Fruit fly (Drosophila melanogaster) whole organism, pupa: ENCODE results near the gene CG13722.

Source experiments
- CG12605 ChIP-seq: fragments of 200-800 bp; sonication (Bioruptor generic); IDR thresholded peaks from 2 replicates; pipeline ENCODE4 v1.3.6; 2022; ENCODE audit warnings: missing biosample characterization, missing genetic modification characterization
- CG13204 ChIP-seq: fragments of 200-800 bp; sonication (Bioruptor generic); optimal IDR thresholded peaks from 2 replicates; lab custom pipeline; 2018; ENCODE audit warnings: missing biosample characterization, mild to moderate bottlenecking, missing genetic modification characterization, moderate library complexity
- CG34367 ChIP-seq: fragments of 200-800 bp; sonication (Bioruptor generic); optimal IDR thresholded peaks from 2 replicates; lab custom pipeline; 2018; ENCODE audit warnings: missing biosample characterization, mild to moderate bottlenecking, missing genetic modification characterization
- CG8159 ChIP-seq: fragments of 200-800 bp; sonication (Bioruptor generic); optimal IDR thresholded peaks from 3 replicates; lab custom pipeline; 2018; ENCODE audit warnings: missing biosample characterization, mild to moderate bottlenecking, missing genetic modification characterization, moderate library complexity
- CG9948 ChIP-seq: fragments of 200-800 bp; sonication (Bioruptor generic); optimal IDR thresholded peaks from 2 replicates; lab custom pipeline; 2018; ENCODE audit warnings: missing biosample characterization, mild to moderate bottlenecking, missing genetic modification characterization, moderate library complexity
- D1 ChIP-seq: fragments of 200-800 bp; sonication (Bioruptor generic); optimal IDR thresholded peaks from 2 replicates; lab custom pipeline; 2018; ENCODE audit warnings: missing biosample characterization, mild to moderate bottlenecking, missing genetic modification characterization, moderate library complexity
- EcR ChIP-seq: fragments of 200-800 bp; sonication (Bioruptor generic); optimal IDR thresholded peaks from 3 replicates; lab custom pipeline; 2019; ENCODE audit warnings: missing biosample characterization, missing genetic modification characterization, mild to moderate bottlenecking, moderate library complexity, missing genetic modification reagents
- Pif1A ChIP-seq: fragments of 200-800 bp; sonication (Bioruptor generic); optimal IDR thresholded peaks from 3 replicates; lab custom pipeline; 2016; ENCODE audit warnings: missing biosample characterization, missing genetic modification characterization
- Pif1B ChIP-seq: fragments of 200-800 bp; sonication (Bioruptor generic); optimal IDR thresholded peaks from 3 replicates; lab custom pipeline; 2016; ENCODE audit warnings: missing biosample characterization, missing genetic modification characterization
- rn ChIP-seq: fragments of 200-800 bp; sonication (Bioruptor generic); IDR thresholded peaks from 2 replicates; pipeline ENCODE4 v1.3.6; 2022; ENCODE audit warnings: missing biosample characterization, missing genetic modification characterization

- TF ChIP-seq Pif1B (GFP tag; lab: Kevin White, UChicago) (no peak), CG34367 (no peak), D1 (tag; lab: Kevin White, UChicago) (no peak), CG8159 (tag; lab: Kevin White, UChicago) (no peak), CG12605 (no peak), rn (GFP tag; lab: Robert Waterston, UW) (no peak), CG13204 (GFP tag; lab: Kevin White, UChicago) (no peak), EcR (GFP tag; lab: Kevin White, UChicago) (no peak), CG9948 (tag; lab: Kevin White, UChicago) (no peak), Pif1A (GFP tag; lab: Kevin White, UChicago) (no peak)
These were observed 44.9 kb downstream of the CG13722 start for dm6 chr3L:4445824-4446223.
